Fruit fly (Drosophila melanogaster) whole organism: ENCODE measurements around the gene SP1029.

ENCODE experiments used
- CG8478 ChIP-seq: fragments of >200 bp; optimal IDR thresholded peaks from 2 replicates; lab custom pipeline; 2018; ENCODE audit warnings: inconsistent platforms
- Dll ChIP-seq: fragments of >200 bp; optimal IDR thresholded peaks from 2 replicates; lab custom pipeline; 2017
- EcR ChIP-seq, 2 experiments: fragments of >200 bp; optimal IDR thresholded peaks; 2 replicates each; lab custom pipeline; 2017; ENCODE audit warnings: missing biosample characterization in 2 of 2, missing genetic modification characterization in 2 of 2, missing genetic modification reagents in 2 of 2
- pan ChIP-seq: fragments of >200 bp; optimal IDR thresholded peaks from 2 replicates; lab custom pipeline; 2017
- psq ChIP-seq: fragments of >200 bp; optimal IDR thresholded peaks from 2 replicates; lab custom pipeline; 2017
- usp ChIP-seq: fragments of >200 bp; optimal IDR thresholded peaks from 2 replicates; lab custom pipeline; 2017; ENCODE audit warnings: missing biosample characterization, missing genetic modification characterization, mixed read lengths

The SP1029 gene

dm6 chr3R:29230552-29231102 lies 19.6 kb downstream of the SP1029 start:
- TF ChIP-seq Dll (lab: Kevin White, UChicago) (no peak), CG8478 (lab: Kevin White, UChicago) (no peak), pan (no peak)

dm6 chr3R:29229958-29230357 lies 20.3 kb downstream of the SP1029 start:
- no peak for TF ChIP-seq CG8478 (lab: Kevin White, UChicago)
- TF ChIP-seq EcR (GFP tag; optimal IDR thresholded peaks at IDR 0.05; lab: Kevin White, UChicago), result no peak
- no peak for TF ChIP-seq usp
- TF ChIP-seq pan, result no peak
- TF ChIP-seq psq (lab: Kevin White, UChicago), result no peak
- TF ChIP-seq Dll (lab: Kevin White, UChicago), result no peak

- no peak for TF ChIP-seq psq (lab: Kevin White, UChicago)
- no peak for TF ChIP-seq Dll (lab: Kevin White, UChicago)
- no peak for TF ChIP-seq CG8478 (lab: Kevin White, UChicago)
- no peak for TF ChIP-seq EcR (GFP tag; optimal IDR thresholded peaks at IDR 0.05; lab: Kevin White, UChicago)
- TF ChIP-seq usp, result no peak
- TF ChIP-seq pan, result peak; percentile 9
Observed at dm6 chr3R:29228745-29229448, 21.4 kb downstream of the SP1029 start, which contains the start of gene Usp1. Gene Usp1, plus strand, starts transcription at chr3R:29229161.

dm6 chr3R:29227675-29228211 lies 22.5 kb downstream of the SP1029 start, which contains the start of gene CG14507:
Gene CG14507, minus strand, starts transcription at chr3R:29227725.
- TF ChIP-seq Dll (lab: Kevin White, UChicago), result no peak
- no peak for TF ChIP-seq EcR (GFP tag; optimal IDR thresholded peaks at IDR 0.05; lab: Kevin White, UChicago)
- TF ChIP-seq usp, result no peak
- no peak for TF ChIP-seq CG8478 (lab: Kevin White, UChicago)
- no peak for TF ChIP-seq psq (lab: Kevin White, UChicago)
- TF ChIP-seq pan, result no peak

dm6 chr3R:29222891-29223842 lies 27.1 kb downstream of the SP1029 start, which contains the start of the genes Cisd2 and Brd8:
Gene Cisd2, minus strand, starts transcription at chr3R:29223428.
Gene Brd8, plus strand, starts transcription at chr3R:29223485.
- TF ChIP-seq EcR (GFP tag; optimal IDR thresholded peaks at IDR 0.05; lab: Kevin White, UChicago) (no peak), usp (no peak), Dll (lab: Kevin White, UChicago) (no peak), psq (lab: Kevin White, UChicago) (no peak), pan (no peak), CG8478 (lab: Kevin White, UChicago) (no peak)

dm6 chr3R:29221168-29221567 lies 29.1 kb downstream of the SP1029 start:
- TF ChIP-seq pan (no peak), Dll (lab: Kevin White, UChicago) (no peak)

- TF ChIP-seq psq (lab: Kevin White, UChicago) (no peak), Dll (lab: Kevin White, UChicago) (no peak), pan (no peak), usp (no peak), CG8478 (lab: Kevin White, UChicago) (no peak), EcR (GFP tag; optimal IDR thresholded peaks at IDR 0.05; lab: Kevin White, UChicago) (no peak)
Observed at dm6 chr3R:29220585-29220984, 29.7 kb downstream of the SP1029 start.

- TF ChIP-seq Dll (lab: Kevin White, UChicago), result no peak
- no peak for TF ChIP-seq EcR (GFP tag; optimal IDR thresholded peaks at IDR 0.05; lab: Kevin White, UChicago)
- TF ChIP-seq CG8478 (lab: Kevin White, UChicago), result no peak
- no peak for TF ChIP-seq psq (lab: Kevin White, UChicago)
- no peak for TF ChIP-seq usp
- no peak for TF ChIP-seq pan
Observed at dm6 chr3R:29219948-29220347, 30.3 kb downstream of the SP1029 start, which contains the start of gene eEF1gamma. Gene eEF1gamma, plus strand, starts transcription at chr3R:29220172.

- no peak for TF ChIP-seq pan
- no peak for TF ChIP-seq Dll (lab: Kevin White, UChicago)
- TF ChIP-seq CG8478 (lab: Kevin White, UChicago), result no peak
- TF ChIP-seq psq (lab: Kevin White, UChicago), result no peak
- TF ChIP-seq EcR (GFP tag; optimal IDR thresholded peaks at IDR 0.05; lab: Kevin White, UChicago), result no peak
- TF ChIP-seq usp, result no peak
Observed at dm6 chr3R:29218001-29218400, 32.2 kb downstream of the SP1029 start.

- no peak for TF ChIP-seq usp
- no peak for TF ChIP-seq CG8478 (lab: Kevin White, UChicago)
- TF ChIP-seq EcR (GFP tag; optimal IDR thresholded peaks at IDR 0.05; lab: Kevin White, UChicago), result no peak
- TF ChIP-seq psq (lab: Kevin White, UChicago), result no peak
- TF ChIP-seq Dll (lab: Kevin White, UChicago), result no peak
- no peak for TF ChIP-seq pan
Observed at dm6 chr3R:29217309-29217708, 32.9 kb downstream of the SP1029 start.

- TF ChIP-seq Dll (lab: Kevin White, UChicago) (no peak), EcR (GFP tag; optimal IDR thresholded peaks at IDR 0.05; lab: Kevin White, UChicago) (no peak), usp (no peak), pan (no peak), psq (lab: Kevin White, UChicago) (no peak), CG8478 (lab: Kevin White, UChicago) (no peak)
Observed at dm6 chr3R:29216484-29216863, 33.8 kb downstream of the SP1029 start.
